Worm (Caenorhabditis elegans) whole organism, L3 larva: ENCODE results near the gene C06B3.1.

ENCODE experiments used
- ZK546.5 ChIP-seq: sonication (generic microtip); optimal IDR thresholded peaks from 2 replicates; lab custom pipeline; 2017; ENCODE audit warnings: missing biosample characterization, missing genetic modification characterization
- ama-1 ChIP-seq: fragments of 150-350 bp; optimal IDR thresholded peaks from 2 replicates; lab custom pipeline; 2018
- ceh-28 ChIP-seq: fragments of 150-350 bp; optimal IDR thresholded peaks from 2 replicates; lab custom pipeline; 2014; ENCODE audit warnings: missing biosample characterization, missing genetic modification reagents, missing genetic modification characterization
- ceh-82 ChIP-seq: fragments of 150-350 bp; optimal IDR thresholded peaks from 2 replicates; lab custom pipeline; 2014; ENCODE audit warnings: missing biosample characterization, missing genetic modification characterization
- fos-1 ChIP-seq: fragments of 150-350 bp; optimal IDR thresholded peaks from 2 replicates; lab custom pipeline; 2014; ENCODE audit warnings: missing biosample characterization, missing genetic modification characterization
- mdl-1 ChIP-seq: fragments of 150-350 bp; optimal IDR thresholded peaks from 2 replicates; lab custom pipeline; 2014; ENCODE audit warnings: missing biosample characterization, missing genetic modification characterization
- nhr-76 ChIP-seq: fragments of 150-350 bp; sonication (generic microtip); optimal IDR thresholded peaks from 5 replicates; lab custom pipeline; 2014; ENCODE audit warnings: missing biosample characterization, missing genetic modification characterization
- snpc-4 ChIP-seq: fragments of 150-350 bp; optimal IDR thresholded peaks from 2 replicates; lab custom pipeline; 2014; ENCODE audit warnings: missing biosample characterization, missing genetic modification characterization
- unc-62 ChIP-seq: fragments of 150-350 bp; sonication (generic microtip); optimal IDR thresholded peaks from 4 replicates; lab custom pipeline; 2014; ENCODE audit warnings: missing biosample characterization, missing genetic modification reagents, missing genetic modification characterization
- zag-1 ChIP-seq: fragments of 150-350 bp; optimal IDR thresholded peaks from 2 replicates; lab custom pipeline; 2014; ENCODE audit warnings: missing biosample characterization, missing genetic modification characterization
- ztf-4 ChIP-seq: fragments of 150-350 bp; optimal IDR thresholded peaks from 2 replicates; lab custom pipeline; 2014; ENCODE audit warnings: missing biosample characterization, missing genetic modification characterization

DNA sequence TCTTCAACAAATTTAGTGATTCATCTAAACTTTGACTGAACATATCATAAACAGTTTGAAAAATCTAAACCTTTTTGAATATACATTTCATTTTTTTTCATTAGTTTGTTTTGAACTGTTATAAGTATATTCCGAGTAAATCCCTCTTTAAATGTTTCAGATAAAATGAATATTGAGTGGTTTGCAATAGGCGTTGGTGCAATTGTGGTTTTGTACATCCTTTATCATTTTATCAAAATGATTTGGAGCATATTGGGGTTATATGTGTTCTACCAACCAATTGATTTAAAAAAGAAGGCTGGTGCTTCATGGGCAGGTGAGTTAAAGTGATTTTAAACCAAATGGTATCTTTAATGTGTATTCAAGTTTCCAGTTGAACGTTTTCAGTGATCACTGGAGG lies 1.9 kb downstream of the C06B3.1 start, which contains the start of gene stdh-3:
- no peak for TF ChIP-seq mdl-1 (tag; lab: Kevin White, UChicago)
- TF ChIP-seq unc-62 (GFP tag; lab: Kevin White, UChicago) = no peak
- TF ChIP-seq ZK546.5 = no peak
- TF ChIP-seq nhr-76 = no peak
- no peak for TF ChIP-seq ama-1 (lab: Kevin White, UChicago)
- no peak for TF ChIP-seq snpc-4 (tag; lab: Kevin White, UChicago)
- TF ChIP-seq ceh-82 (tag; lab: Kevin White, UChicago) = no peak
- TF ChIP-seq fos-1 (tag; lab: Kevin White, UChicago) = no peak
- no peak for TF ChIP-seq ztf-4 (tag; lab: Kevin White, UChicago)
- no peak for TF ChIP-seq zag-1
- no peak for TF ChIP-seq ceh-28 (tag; lab: Kevin White, UChicago)
